Fruit fly (Drosophila melanogaster): ENCODE measurements around the gene Msr-110.

Gene Msr-110

DNA sequence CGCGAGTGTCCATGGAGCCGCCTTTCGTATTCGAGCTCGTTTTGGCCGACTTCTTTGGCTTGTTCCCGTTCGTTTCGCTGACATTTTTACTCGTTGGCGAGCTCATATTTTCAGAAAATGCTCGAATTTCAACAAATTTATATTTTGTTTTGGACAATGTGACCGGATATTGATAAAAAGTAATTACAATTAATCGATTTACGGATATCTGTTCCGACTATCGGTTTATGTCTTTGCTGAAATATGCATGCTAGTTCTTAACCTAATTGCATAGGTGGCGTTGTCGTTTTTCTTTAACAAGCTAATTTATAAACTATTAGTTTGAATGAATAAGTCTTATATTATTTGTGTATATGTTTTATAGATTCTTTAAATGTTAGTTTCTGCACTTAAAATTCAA lies 31.0 kb upstream of the Msr-110 start, which contains the start of gene Eaf6 (continued):
- TF ChIP-seq E2f2 (GFP tag; IDR thresholded peaks at IDR 0.05) (no peak), ro (GFP tag; IDR thresholded peaks at IDR 0.05) (no peak), D19A (tag; optimal IDR thresholded peaks at IDR 0.05) (no peak), Ada2b (GFP tag; IDR thresholded peaks at IDR 0.05) (no peak), disco-r (GFP tag; optimal IDR thresholded peaks at IDR 0.05) (no peak), gsb-n (tag; optimal IDR thresholded peaks at IDR 0.05) (no peak), CHES-1-like (GFP tag; optimal IDR thresholded peaks at IDR 0.05) (peak; percentile 13), CG12391 (tag; optimal IDR thresholded peaks at IDR 0.05) (no peak), Stat92E (GFP tag; optimal IDR thresholded peaks at IDR 0.05) (peak in 1 of 3 experiments; percentile 39), Hmr (GFP tag; optimal IDR thresholded peaks at IDR 0.05) (no peak), gsb (GFP tag; IDR thresholded peaks at IDR 0.05) (no peak), CG30020 (tag; optimal IDR thresholded peaks at IDR 0.05) (no peak), Oaz (GFP tag; IDR thresholded peaks at IDR 0.05) (no peak), crol (GFP tag; IDR thresholded peaks at IDR 0.05) (no peak), CG17361 (GFP tag; IDR thresholded peaks at IDR 0.05) (no peak), hth (optimal IDR thresholded peaks at IDR 0.05) (no peak), CG10654 (GFP tag; optimal IDR thresholded peaks at IDR 0.05) (no peak), sd (tag; optimal IDR thresholded peaks at IDR 0.05) (peak; percentile 91), ab (GFP tag; optimal IDR thresholded peaks at IDR 0.05) (no peak), CG34422 (GFP tag; IDR thresholded peaks at IDR 0.05) (no peak), CG7786 (GFP tag; optimal IDR thresholded peaks at IDR 0.05) (no peak), CG4424 (GFP tag; optimal IDR thresholded peaks at IDR 0.05) (no peak), B-H2 (GFP tag; optimal IDR thresholded peaks at IDR 0.05) (peak; percentile 52), CG17912 (GFP tag; optimal IDR thresholded peaks at IDR 0.05) (no peak), CG8359 (GFP tag; optimal IDR thresholded peaks at IDR 0.05; ENCODE audit: borderline replicate concordance) (no peak), zen (tag; optimal IDR thresholded peaks at IDR 0.05) (peak; percentile 87), Trl (optimal IDR thresholded peaks at IDR 0.05) (no peak), Trl (GFP tag; optimal IDR thresholded peaks at IDR 0.05) (no peak), fru (optimal IDR thresholded peaks at IDR 0.05) (no peak), CG12155 (GFP tag; optimal IDR thresholded peaks at IDR 0.05) (no peak), CG31388 (GFP tag; optimal IDR thresholded peaks at IDR 0.05) (no peak), CG12219 (GFP tag; optimal IDR thresholded peaks at IDR 0.05) (no peak), CG15601 (tag; optimal IDR thresholded peaks at IDR 0.05) (no peak), CG10543 (GFP tag; optimal IDR thresholded peaks at IDR 0.05) (no peak), tup (GFP tag; optimal IDR thresholded peaks at IDR 0.05) (no peak), Hmx (GFP tag; optimal IDR thresholded peaks at IDR 0.05) (no peak), peb (GFP tag; IDR thresholded peaks at IDR 0.05) (no peak), vvl (GFP tag; IDR thresholded peaks at IDR 0.05) (peak; percentile 55; the same call in 1 of the 2 replicates), Xbp1 (GFP tag; optimal IDR thresholded peaks at IDR 0.05) (no peak), CG11560 (tag; IDR thresholded peaks at IDR 0.05) (no peak; the same call in 2 of the 3 replicates), trh (GFP tag; optimal IDR thresholded peaks at IDR 0.05) (no peak), CG6689 (GFP tag; IDR thresholded peaks at IDR 0.05) (no peak), CG6854 (GFP tag; optimal IDR thresholded peaks at IDR 0.05) (no peak), CG6765 (GFP tag; optimal IDR thresholded peaks at IDR 0.05) (no peak), gro (GFP tag; optimal IDR thresholded peaks at IDR 0.05) (no peak), zfh2 (GFP tag; optimal IDR thresholded peaks at IDR 0.05) (no peak), CG15514 (GFP tag; optimal IDR thresholded peaks at IDR 0.05) (peak; percentile 32), CG3065 (GFP tag; optimal IDR thresholded peaks at IDR 0.05) (no peak), ind (GFP tag; optimal IDR thresholded peaks at IDR 0.05) (no peak), CG15269 (tag; optimal IDR thresholded peaks at IDR 0.05) (no peak), CG7556 (GFP tag; optimal IDR thresholded peaks at IDR 0.05) (no peak), CG43689 (GFP tag; IDR thresholded peaks at IDR 0.05) (no peak), CG4282 (GFP tag; optimal IDR thresholded peaks at IDR 0.05) (no peak)
